Worm (Caenorhabditis elegans) whole organism, young adult: ENCODE results near the gene lin-33.

ENCODE experiments used
- akir-1 ChIP-seq: fragments of 200-800 bp; sonication (Bioruptor generic); optimal IDR thresholded peaks from 2 replicates; lab custom pipeline; 2018; ENCODE audit warnings: mild to moderate bottlenecking, missing genetic modification characterization, moderate library complexity, missing compliant biosample characterization
- ama-1 ChIP-seq, 3 experiments: fragments of 150-350 bp in 1 of 3; sonication (generic microtip) in 2 of 3; optimal IDR thresholded peaks; 2 replicates each; lab custom pipeline; 2014 to 2018; ENCODE audit warnings: missing biosample characterization in 2 of 3, missing genetic modification characterization in 2 of 3, missing genetic modification reagents in 2 of 3
- dox-1 ChIP-seq: fragments of 200-800 bp; sonication (Bioruptor generic); IDR thresholded peaks from 2 replicates; pipeline ENCODE4 v1.3.6; 2022; ENCODE audit warnings: missing genetic modification reagents, missing genetic modification characterization, missing compliant biosample characterization
- dpff-1 ChIP-seq: sonication (generic microtip); optimal IDR thresholded peaks from 2 replicates; lab custom pipeline; 2017; ENCODE audit warnings: mild to moderate bottlenecking, missing genetic modification characterization, missing compliant biosample characterization
- ets-4 ChIP-seq: fragments of 200-800 bp; sonication (Bioruptor generic); optimal IDR thresholded peaks from 2 replicates; lab custom pipeline; 2018; ENCODE audit warnings: mild to moderate bottlenecking, missing genetic modification characterization, missing compliant biosample characterization
- hmg-1.2 ChIP-seq: fragments of 200-800 bp; sonication (Bioruptor generic); IDR thresholded peaks from 2 replicates; pipeline ENCODE4 v1.3.6; 2022; ENCODE audit warnings: missing genetic modification reagents, missing genetic modification characterization, missing compliant biosample characterization
- lin-26 ChIP-seq: fragments of 200-800 bp; sonication (Bioruptor generic); IDR thresholded peaks from 2 replicates; pipeline ENCODE4 v1.3.6; 2022; ENCODE audit warnings: missing genetic modification reagents, missing genetic modification characterization, missing compliant biosample characterization
- nhr-27 ChIP-seq: fragments of 200-800 bp; sonication (Bioruptor generic); optimal IDR thresholded peaks from 2 replicates; lab custom pipeline; 2018; ENCODE audit warnings: mild to moderate bottlenecking, missing genetic modification characterization, moderate library complexity, missing compliant biosample characterization
- pbrm-1 ChIP-seq: fragments of 200-800 bp; sonication (Bioruptor generic); IDR thresholded peaks from 2 replicates; pipeline ENCODE4 v1.3.6; 2022; ENCODE audit warnings: missing genetic modification reagents, missing genetic modification characterization, missing compliant biosample characterization
- rcor-1 ChIP-seq: fragments of 200-800 bp; sonication (Bioruptor generic); IDR thresholded peaks from 2 replicates; pipeline ENCODE4 v1.3.6; 2022; ENCODE audit warnings: missing genetic modification reagents, missing genetic modification characterization, missing compliant biosample characterization
- unc-130 ChIP-seq: sonication (generic microtip); optimal IDR thresholded peaks from 2 replicates; lab custom pipeline; 2016; ENCODE audit warnings: missing genetic modification reagents, missing genetic modification characterization, missing compliant biosample characterization
- zim-3 ChIP-seq: sonication (generic microtip); optimal IDR thresholded peaks from 2 replicates; lab custom pipeline; 2017; ENCODE audit warnings: mild to moderate bottlenecking, missing genetic modification characterization, moderate library complexity, missing compliant biosample characterization
- ztf-6 ChIP-seq: fragments of 200-800 bp; sonication (Bioruptor generic); IDR thresholded peaks from 2 replicates; pipeline ENCODE4 v1.3.6; 2022; ENCODE audit warnings: missing genetic modification reagents, missing genetic modification characterization, missing compliant biosample characterization

DNA sequence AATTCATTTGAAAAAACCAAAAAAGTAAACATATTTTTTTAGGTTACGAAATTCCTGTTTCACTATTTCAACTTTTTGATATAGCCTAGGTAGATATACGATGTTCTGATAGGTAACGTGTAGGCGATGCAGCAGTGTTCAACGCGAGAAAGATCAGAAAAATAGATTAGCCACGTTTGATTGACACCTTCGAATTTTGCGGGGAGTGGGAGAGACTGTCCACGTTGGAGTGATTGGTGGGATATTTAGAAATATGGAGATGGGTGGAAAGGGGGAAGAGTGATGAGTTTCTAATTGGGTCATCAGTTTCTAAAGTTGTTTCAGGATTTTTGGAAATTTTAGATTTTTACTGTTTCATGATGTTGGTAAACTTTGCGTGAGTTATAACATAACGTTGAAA is 7.3 kb upstream of the lin-33 start:
- no peak for TF ChIP-seq unc-130
- TF ChIP-seq dpff-1 (tag; lab: Kevin White, UChicago): no peak
- no peak for TF ChIP-seq ets-4
- no peak for TF ChIP-seq dox-1 (GFP tag; lab: Robert Waterston, UW)
- TF ChIP-seq nhr-27 (tag; lab: Kevin White, UChicago): no peak
- TF ChIP-seq pbrm-1 (GFP tag; lab: Robert Waterston, UW): no peak
- no peak for TF ChIP-seq ama-1 (optimal IDR thresholded peaks at IDR 0.05; lab: Kevin White, UChicago)
- no peak for TF ChIP-seq ama-1 (GFP tag; optimal IDR thresholded peaks at IDR 0.05; lab: Kevin White, UChicago)
- no peak for TF ChIP-seq akir-1 (GFP tag; lab: Kevin White, UChicago)
- no peak for TF ChIP-seq hmg-1.2 (GFP tag; lab: Robert Waterston, UW)
- TF ChIP-seq lin-26 (GFP tag; lab: Robert Waterston, UW): no peak
- TF ChIP-seq ztf-6 (GFP tag; lab: Robert Waterston, UW): no peak
- TF ChIP-seq rcor-1 (GFP tag; lab: Robert Waterston, UW): no peak
- no peak for TF ChIP-seq zim-3 (tag; lab: Kevin White, UChicago)
